Worm (Caenorhabditis elegans) whole organism, L2 larva: ENCODE results near the gene rabx-5.
A peak's percentile ranks its signal among the peaks of the same experiment; 100 is the strongest.

ENCODE experiments used
- F13H6.1 ChIP-seq: sonication (generic microtip); optimal IDR thresholded peaks from 2 replicates; lab custom pipeline; 2016; ENCODE audit warnings: missing genetic modification characterization, missing compliant biosample characterization
- R02D3.7 ChIP-seq: fragments of 150-350 bp; optimal IDR thresholded peaks from 2 replicates; lab custom pipeline; 2014; ENCODE audit warnings: missing biosample characterization, missing genetic modification characterization
- ceh-82 ChIP-seq: fragments of 150-350 bp; optimal IDR thresholded peaks from 2 replicates; lab custom pipeline; 2014; ENCODE audit warnings: missing biosample characterization, missing genetic modification characterization
- dmd-4 ChIP-seq: sonication (generic microtip); optimal IDR thresholded peaks from 2 replicates; lab custom pipeline; 2017; ENCODE audit warnings: missing biosample characterization, missing genetic modification characterization
- egl-27 ChIP-seq: sonication (generic microtip); optimal IDR thresholded peaks from 3 replicates; lab custom pipeline; 2017; ENCODE audit warnings: missing biosample characterization, missing genetic modification reagents, missing genetic modification characterization
- lin-39 ChIP-seq: fragments of 150-350 bp; optimal IDR thresholded peaks from 2 replicates; lab custom pipeline; 2014; ENCODE audit warnings: missing biosample characterization, missing genetic modification reagents, missing genetic modification characterization
- lsy-2 ChIP-seq, 2 experiments: fragments of 150-350 bp in 1 of 2; sonication (generic microtip) in 1 of 2; optimal IDR thresholded peaks; 2 replicates each; lab custom pipeline; 2014 to 2017; ENCODE audit warnings: missing biosample characterization in 2 of 2, missing genetic modification characterization in 2 of 2
- mdl-1 ChIP-seq, 2 experiments: fragments of 150-350 bp in 1 of 2; sonication (generic microtip) in 1 of 2; optimal IDR thresholded peaks; 2 replicates each; lab custom pipeline; 2017; ENCODE audit warnings: missing biosample characterization in 2 of 2, missing genetic modification characterization in 2 of 2
- peb-1 ChIP-seq: fragments of 150-350 bp; optimal IDR thresholded peaks from 2 replicates; lab custom pipeline; 2014; ENCODE audit warnings: missing biosample characterization, missing genetic modification characterization
- unc-62 ChIP-seq: fragments of 150-350 bp; optimal IDR thresholded peaks from 2 replicates; lab custom pipeline; 2014; ENCODE audit warnings: missing biosample characterization, missing genetic modification reagents, missing genetic modification characterization
- ztf-11 ChIP-seq: sonication (generic microtip); optimal IDR thresholded peaks from 2 replicates; lab custom pipeline; 2017; ENCODE audit warnings: missing biosample characterization, missing genetic modification characterization

DNA sequence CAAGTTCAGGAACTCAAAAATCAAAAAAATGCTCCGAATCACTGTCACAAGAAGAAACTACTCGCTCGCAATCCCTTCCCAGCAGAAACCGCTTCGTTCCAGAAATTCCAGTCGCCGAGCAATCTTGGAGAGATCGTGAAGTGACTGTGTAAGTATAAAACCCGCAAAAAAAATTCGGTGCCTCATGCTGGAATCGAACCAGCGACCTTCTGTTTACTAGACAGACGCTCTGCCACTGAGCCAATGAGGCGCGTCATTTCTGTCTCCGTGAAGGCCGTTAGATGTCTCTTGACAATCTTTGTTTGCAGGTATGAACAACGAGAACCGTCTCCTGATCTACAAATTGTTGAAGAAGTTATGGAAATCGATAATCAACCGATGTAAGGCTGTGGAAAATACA lies 19.4 kb downstream of the rabx-5 start:
- TF ChIP-seq lin-39 (tag; lab: Kevin White, UChicago) (no peak), peb-1 (tag; lab: Kevin White, UChicago) (no peak), ztf-11 (tag; lab: Kevin White, UChicago) (no peak), dmd-4 (tag; lab: Kevin White, UChicago) (no peak), egl-27 (tag; lab: Kevin White, UChicago) (no peak), lsy-2 (tag; optimal IDR thresholded peaks at IDR 0.05; lab: Kevin White, UChicago) (peak in 1 of 2 experiments; percentile 47), F13H6.1 (peak; percentile 10), mdl-1 (tag; optimal IDR thresholded peaks at IDR 0.05; lab: Kevin White, UChicago) (no peak), ceh-82 (tag; lab: Kevin White, UChicago) (no peak), unc-62 (GFP tag; lab: Kevin White, UChicago) (no peak), R02D3.7 (tag; lab: Kevin White, UChicago) (no peak)
